Worm (Caenorhabditis elegans): Measurements from ENCODE around the gene nhr-214.
A peak's percentile ranks its signal among the peaks of the same experiment; 100 is the strongest.

Gene nhr-214

DNA sequence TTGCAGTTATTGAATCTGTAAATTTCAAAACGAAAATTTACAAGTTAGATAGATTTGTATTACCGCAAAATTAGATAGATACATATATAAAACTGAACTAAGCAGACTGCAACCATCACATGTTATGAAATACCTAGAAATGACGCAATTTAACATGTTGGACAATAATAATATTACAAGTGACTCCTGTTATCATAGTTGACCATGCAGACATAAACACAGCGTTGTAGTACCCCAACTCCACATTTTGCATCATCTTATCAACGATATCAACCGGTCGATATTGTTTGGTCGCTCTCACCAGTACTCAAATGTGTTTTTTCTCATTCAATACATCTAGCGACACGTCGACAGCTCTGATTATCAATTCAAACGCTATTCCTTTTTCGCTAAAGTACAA, 10.6 kb downstream of the nhr-214 start, which contains the start of gene ugt-50:
Gene ugt-50 (plus strand): TSS at position 268 of the 400 bp plus-strand sequence.
- no peak for TF ChIP-seq unc-39 (tag; optimal IDR thresholded peaks at IDR 0.05)
- no peak for TF ChIP-seq ceh-39 (tag; optimal IDR thresholded peaks at IDR 0.05)
- no peak for TF ChIP-seq ham-2 (GFP tag; optimal IDR thresholded peaks at IDR 0.05)
- TF ChIP-seq snpc-4 (tag; optimal IDR thresholded peaks at IDR 0.05): no peak
- TF ChIP-seq flh-1 (GFP tag; optimal IDR thresholded peaks at IDR 0.05): no peak
- TF ChIP-seq mls-2 (tag; optimal IDR thresholded peaks at IDR 0.05): no peak
- no peak for TF ChIP-seq blmp-1 (tag; optimal IDR thresholded peaks at IDR 0.05)
- TF ChIP-seq pha-4 (tag; optimal IDR thresholded peaks at IDR 0.05): no peak
- TF ChIP-seq bed-3 (GFP tag; optimal IDR thresholded peaks at IDR 0.05): no peak
- no peak for TF ChIP-seq nhr-2 (tag; optimal IDR thresholded peaks at IDR 0.05)
- no peak for TF ChIP-seq nhr-237 (tag; optimal IDR thresholded peaks at IDR 0.05)
- TF ChIP-seq drap-1 (GFP tag; optimal IDR thresholded peaks at IDR 0.05): no peak
- TF ChIP-seq ceh-83 (GFP tag; optimal IDR thresholded peaks at IDR 0.05): no peak
- no peak for TF ChIP-seq unc-62 (GFP tag; optimal IDR thresholded peaks at IDR 0.05)
- TF ChIP-seq ztf-11 (tag; optimal IDR thresholded peaks at IDR 0.05): no peak
- TF ChIP-seq nhr-76 (tag; optimal IDR thresholded peaks at IDR 0.05): no peak
- no peak for TF ChIP-seq nhr-12 (tag; optimal IDR thresholded peaks at IDR 0.05)
- TF ChIP-seq mep-1 (tag; optimal IDR thresholded peaks at IDR 0.05): no peak
- no peak for TF ChIP-seq zip-8 (tag; optimal IDR thresholded peaks at IDR 0.05)
- no peak for TF ChIP-seq elt-1 (tag; optimal IDR thresholded peaks at IDR 0.05; ENCODE audit: borderline replicate concordance, insufficient read depth)

DNA sequence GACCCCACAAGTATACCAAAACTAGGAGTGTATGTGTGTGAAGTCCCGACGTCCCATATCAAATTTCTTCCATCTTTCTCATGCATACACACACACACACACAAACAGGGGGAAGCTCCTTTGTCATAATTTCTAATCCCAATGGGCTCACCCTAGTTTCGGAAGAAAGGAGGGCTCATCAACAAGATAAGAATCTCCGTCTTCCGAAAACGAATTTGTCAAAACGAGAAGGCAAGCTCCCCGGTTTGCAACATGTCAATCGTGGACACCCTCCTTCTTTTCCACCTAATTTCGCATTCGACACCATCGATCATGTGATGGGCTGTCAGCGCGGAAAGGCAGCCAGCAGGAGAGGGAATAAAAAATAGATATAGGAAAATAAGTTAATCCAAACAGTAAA, 11.5 kb downstream of the nhr-214 start:
- no peak for TF ChIP-seq lsy-2 (tag; optimal IDR thresholded peaks at IDR 0.05)
- peak; percentile 19 for TF ChIP-seq mep-1 (tag; optimal IDR thresholded peaks at IDR 0.05)
- TF ChIP-seq tbx-8 (GFP tag; optimal IDR thresholded peaks at IDR 0.05): no peak
- peak; percentile 34 for TF ChIP-seq mab-5 (tag; optimal IDR thresholded peaks at IDR 0.05)
- no peak for TF ChIP-seq ztf-11 (tag; optimal IDR thresholded peaks at IDR 0.05)
- no peak for TF ChIP-seq nhr-28 (tag; optimal IDR thresholded peaks at IDR 0.05)
- TF ChIP-seq nhr-76 (tag; optimal IDR thresholded peaks at IDR 0.05): no peak
- peak; percentile 62 for TF ChIP-seq elt-1 (tag; optimal IDR thresholded peaks at IDR 0.05; ENCODE audit: borderline replicate concordance, insufficient read depth)
- TF ChIP-seq ces-1 (GFP tag; optimal IDR thresholded peaks at IDR 0.05): no peak
- no peak for TF ChIP-seq cnd-1 (tag; optimal IDR thresholded peaks at IDR 0.05)
- no peak for TF ChIP-seq ceh-83 (GFP tag; optimal IDR thresholded peaks at IDR 0.05)
- TF ChIP-seq unc-39 (tag; optimal IDR thresholded peaks at IDR 0.05): no peak
- TF ChIP-seq ceh-39 (tag; optimal IDR thresholded peaks at IDR 0.05): no peak
- TF ChIP-seq M03D4.4 (tag; optimal IDR thresholded peaks at IDR 0.05): no peak
- TF ChIP-seq ceh-43 (GFP tag; optimal IDR thresholded peaks at IDR 0.05): no peak
- TF ChIP-seq blmp-1 (tag; optimal IDR thresholded peaks at IDR 0.05): no peak
- peak; percentile 97 for TF ChIP-seq unc-62 (GFP tag; optimal IDR thresholded peaks at IDR 0.05)
- TF ChIP-seq bed-3 (GFP tag; optimal IDR thresholded peaks at IDR 0.05): no peak
- no peak for TF ChIP-seq flh-1 (GFP tag; optimal IDR thresholded peaks at IDR 0.05)
- no peak for TF ChIP-seq sptf-1 (tag; optimal IDR thresholded peaks at IDR 0.05)
- no peak for TF ChIP-seq nhr-12 (tag; optimal IDR thresholded peaks at IDR 0.05)
- no peak for TF ChIP-seq sem-2 (GFP tag; optimal IDR thresholded peaks at IDR 0.05)

DNA sequence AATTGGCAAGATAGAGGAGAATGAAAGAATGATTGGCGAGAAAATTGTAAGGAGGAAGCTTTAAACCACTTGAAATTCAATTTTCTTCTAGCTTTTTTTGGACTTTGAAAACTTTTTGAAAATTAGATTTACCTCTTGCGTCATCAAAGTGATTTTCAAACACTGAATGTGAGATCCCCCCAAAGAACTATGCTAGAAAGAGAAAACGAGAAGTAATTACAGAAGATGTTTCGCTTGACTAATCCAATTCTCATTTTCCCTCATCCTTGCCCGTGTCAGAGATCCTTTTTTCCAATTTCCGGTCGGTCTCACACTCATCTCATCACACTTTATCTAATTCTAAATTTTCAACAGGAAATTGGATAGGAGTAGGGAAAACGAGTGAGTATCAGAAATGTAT, 12.0 kb downstream of the nhr-214 start:
- no peak for TF ChIP-seq mab-5 (tag; optimal IDR thresholded peaks at IDR 0.05)
- no peak for TF ChIP-seq unc-120 (tag; optimal IDR thresholded peaks at IDR 0.05; ENCODE audit: poor library complexity, severe bottlenecking)
- peak; percentile 86 for TF ChIP-seq ces-1 (GFP tag; optimal IDR thresholded peaks at IDR 0.05)
- peak; percentile 40 for TF ChIP-seq zip-8 (tag; optimal IDR thresholded peaks at IDR 0.05)

DNA sequence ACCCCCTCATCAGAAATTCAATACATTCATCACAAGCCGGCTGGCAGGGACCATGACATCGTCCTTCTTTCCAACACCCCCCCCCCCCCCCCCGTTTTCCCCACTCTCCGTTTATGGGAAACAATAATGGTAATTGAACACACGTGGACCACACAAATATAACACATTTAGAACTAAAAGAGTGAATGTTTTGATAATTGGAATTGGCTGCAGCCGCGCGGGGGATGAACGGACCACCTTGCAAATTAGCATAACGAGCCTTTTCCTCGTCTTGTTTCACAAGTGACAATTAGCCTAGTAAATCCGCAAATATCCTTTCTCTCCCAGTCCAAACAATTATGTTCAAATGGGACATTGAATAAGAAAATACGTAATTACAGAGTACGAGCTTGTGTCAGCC, 13.2 kb downstream of the nhr-214 start:
- TF ChIP-seq ztf-11 (tag; optimal IDR thresholded peaks at IDR 0.05) (peak; percentile 30), M03D4.4 (tag; optimal IDR thresholded peaks at IDR 0.05) (no peak), ceh-43 (GFP tag; optimal IDR thresholded peaks at IDR 0.05) (peak; percentile 88), nhr-28 (tag; optimal IDR thresholded peaks at IDR 0.05) (no peak), snpc-4 (tag; optimal IDR thresholded peaks at IDR 0.05) (no peak), flh-1 (GFP tag; optimal IDR thresholded peaks at IDR 0.05) (no peak), lin-32 (GFP tag; optimal IDR thresholded peaks at IDR 0.05) (no peak), ham-2 (GFP tag; optimal IDR thresholded peaks at IDR 0.05) (peak; percentile 68), ces-1 (GFP tag; optimal IDR thresholded peaks at IDR 0.05) (peak; percentile 85), drap-1 (GFP tag; optimal IDR thresholded peaks at IDR 0.05) (no peak), unc-39 (tag; optimal IDR thresholded peaks at IDR 0.05) (no peak), nhr-12 (tag; optimal IDR thresholded peaks at IDR 0.05) (no peak), nhr-2 (tag; optimal IDR thresholded peaks at IDR 0.05) (peak; percentile 40), mep-1 (tag; optimal IDR thresholded peaks at IDR 0.05) (no peak), cnd-1 (tag; optimal IDR thresholded peaks at IDR 0.05) (peak; percentile 7), sptf-1 (tag; optimal IDR thresholded peaks at IDR 0.05) (peak; percentile 77), bed-3 (GFP tag; optimal IDR thresholded peaks at IDR 0.05) (no peak), elt-3 (tag; optimal IDR thresholded peaks at IDR 0.05) (no peak), mls-2 (tag; optimal IDR thresholded peaks at IDR 0.05) (peak; percentile 82), elt-1 (tag; optimal IDR thresholded peaks at IDR 0.05; ENCODE audit: borderline replicate concordance, insufficient read depth) (no peak), pha-4 (tag; optimal IDR thresholded peaks at IDR 0.05) (no peak)

Data from whole organism, mixed stage, embryonic.